Worm (Caenorhabditis elegans) whole organism, L2 larva: ENCODE data around the gene C06A1.3.

Source experiments
- C34F6.9 ChIP-seq: fragments of 150-350 bp; optimal IDR thresholded peaks from 2 replicates; lab custom pipeline; 2014; ENCODE audit warnings: missing biosample characterization, missing genetic modification characterization
- F13H6.1 ChIP-seq: sonication (generic microtip); optimal IDR thresholded peaks from 2 replicates; lab custom pipeline; 2016; ENCODE audit warnings: missing genetic modification characterization, missing compliant biosample characterization
- R02D3.7 ChIP-seq: fragments of 150-350 bp; optimal IDR thresholded peaks from 2 replicates; lab custom pipeline; 2014; ENCODE audit warnings: missing biosample characterization, missing genetic modification characterization
- Y55F3AM.14 ChIP-seq: fragments of 200-800 bp; sonication (Bioruptor generic); optimal IDR thresholded peaks from 2 replicates; lab custom pipeline; 2018; ENCODE audit warnings: mild to moderate bottlenecking, missing genetic modification characterization, missing compliant biosample characterization
- ama-1 ChIP-seq: fragments of 150-350 bp; optimal IDR thresholded peaks from 2 replicates; lab custom pipeline; 2018; ENCODE audit warnings: inconsistent platforms
- blmp-1 ChIP-seq: sonication (generic microtip); optimal IDR thresholded peaks from 2 replicates; lab custom pipeline; 2017; ENCODE audit warnings: missing genetic modification characterization, mild to moderate bottlenecking, missing compliant biosample characterization, antibody characterized with exemption, moderate library complexity; ENCODE audit not compliant: insufficient read depth
- ceh-82 ChIP-seq: fragments of 150-350 bp; optimal IDR thresholded peaks from 2 replicates; lab custom pipeline; 2014; ENCODE audit warnings: missing biosample characterization, missing genetic modification characterization
- crh-2 ChIP-seq: sonication (generic microtip); optimal IDR thresholded peaks from 2 replicates; lab custom pipeline; 2017; ENCODE audit warnings: missing biosample characterization, missing genetic modification characterization
- dmd-4 ChIP-seq: sonication (generic microtip); optimal IDR thresholded peaks from 2 replicates; lab custom pipeline; 2017; ENCODE audit warnings: missing biosample characterization, missing genetic modification characterization
- elt-1 ChIP-seq: fragments of 150-350 bp; optimal IDR thresholded peaks from 2 replicates; lab custom pipeline; 2014; ENCODE audit warnings: missing biosample characterization, missing genetic modification characterization
- elt-3 ChIP-seq: sonication (generic microtip); optimal IDR thresholded peaks from 2 replicates; lab custom pipeline; 2017; ENCODE audit warnings: missing biosample characterization, missing genetic modification characterization
- fos-1 ChIP-seq: fragments of 150-350 bp; optimal IDR thresholded peaks from 2 replicates; lab custom pipeline; 2014; ENCODE audit warnings: missing biosample characterization, missing genetic modification characterization
- gmeb-1 ChIP-seq: fragments of 150-350 bp; optimal IDR thresholded peaks from 2 replicates; lab custom pipeline; 2014; ENCODE audit warnings: missing biosample characterization, missing genetic modification characterization
- lin-13 ChIP-seq: fragments of 150-350 bp; optimal IDR thresholded peaks from 2 replicates; lab custom pipeline; 2014; ENCODE audit warnings: missing biosample characterization, missing genetic modification reagents, missing genetic modification characterization
- lin-39 ChIP-seq: fragments of 150-350 bp; optimal IDR thresholded peaks from 2 replicates; lab custom pipeline; 2014; ENCODE audit warnings: missing biosample characterization, missing genetic modification reagents, missing genetic modification characterization
- lsy-2 ChIP-seq, 2 experiments: fragments of 150-350 bp in 1 of 2; sonication (generic microtip) in 1 of 2; optimal IDR thresholded peaks; 2 replicates each; lab custom pipeline; 2014 to 2017; ENCODE audit warnings: missing biosample characterization in 2 of 2, missing genetic modification characterization in 2 of 2
- nhr-10 ChIP-seq: sonication (generic microtip); optimal IDR thresholded peaks from 2 replicates; lab custom pipeline; 2017; ENCODE audit warnings: missing biosample characterization, missing genetic modification characterization
- nhr-11 ChIP-seq: fragments of 150-350 bp; optimal IDR thresholded peaks from 2 replicates; lab custom pipeline; 2014; ENCODE audit warnings: missing biosample characterization, missing genetic modification characterization
- nhr-129 ChIP-seq: fragments of 150-350 bp; optimal IDR thresholded peaks from 2 replicates; lab custom pipeline; 2014; ENCODE audit warnings: missing biosample characterization, missing genetic modification characterization
- nhr-21 ChIP-seq: fragments of 150-350 bp; optimal IDR thresholded peaks from 2 replicates; lab custom pipeline; 2014; ENCODE audit warnings: missing biosample characterization, missing genetic modification characterization
- nhr-23 ChIP-seq: fragments of 150-350 bp; optimal IDR thresholded peaks from 2 replicates; lab custom pipeline; 2014; ENCODE audit warnings: missing biosample characterization, missing genetic modification reagents, missing genetic modification characterization
- nhr-237 ChIP-seq: fragments of 150-350 bp; optimal IDR thresholded peaks from 2 replicates; lab custom pipeline; 2014; ENCODE audit warnings: missing biosample characterization, missing genetic modification characterization
- nhr-25 ChIP-seq: fragments of 150-350 bp; sonication (generic microtip); optimal IDR thresholded peaks from 3 replicates; lab custom pipeline; 2014; ENCODE audit warnings: missing biosample characterization, missing genetic modification characterization
- nhr-6 ChIP-seq: fragments of 150-350 bp; optimal IDR thresholded peaks from 2 replicates; lab custom pipeline; 2014; ENCODE audit warnings: missing biosample characterization, missing genetic modification characterization
- nhr-77 ChIP-seq: fragments of 150-350 bp; optimal IDR thresholded peaks from 2 replicates; lab custom pipeline; 2014; ENCODE audit warnings: missing biosample characterization, missing genetic modification characterization
- peb-1 ChIP-seq: fragments of 150-350 bp; optimal IDR thresholded peaks from 2 replicates; lab custom pipeline; 2014; ENCODE audit warnings: missing biosample characterization, missing genetic modification characterization
- sem-4 ChIP-seq: fragments of 150-350 bp; optimal IDR thresholded peaks from 2 replicates; lab custom pipeline; 2014; ENCODE audit warnings: missing biosample characterization, missing genetic modification reagents, missing genetic modification characterization
- skn-1 ChIP-seq: sonication (generic microtip); optimal IDR thresholded peaks from 2 replicates; lab custom pipeline; 2017; ENCODE audit warnings: missing biosample characterization, missing genetic modification characterization
- sma-3 ChIP-seq: sonication (generic microtip); optimal IDR thresholded peaks from 2 replicates; lab custom pipeline; 2016; ENCODE audit warnings: missing genetic modification reagents, missing genetic modification characterization, missing compliant biosample characterization
- snpc-4 ChIP-seq: fragments of 150-350 bp; optimal IDR thresholded peaks from 2 replicates; lab custom pipeline; 2014; ENCODE audit warnings: missing biosample characterization, missing genetic modification characterization
- unc-39 ChIP-seq: fragments of 150-350 bp; optimal IDR thresholded peaks from 2 replicates; lab custom pipeline; 2014; ENCODE audit warnings: missing biosample characterization, missing genetic modification characterization
- unc-55 ChIP-seq: fragments of 150-350 bp; sonication (generic microtip); optimal IDR thresholded peaks from 3 replicates; lab custom pipeline; 2014; ENCODE audit warnings: missing biosample characterization, missing genetic modification reagents, missing genetic modification characterization
- unc-62 ChIP-seq: fragments of 150-350 bp; optimal IDR thresholded peaks from 2 replicates; lab custom pipeline; 2014; ENCODE audit warnings: missing biosample characterization, missing genetic modification reagents, missing genetic modification characterization
- zag-1 ChIP-seq: fragments of 150-350 bp; optimal IDR thresholded peaks from 2 replicates; lab custom pipeline; 2014; ENCODE audit warnings: missing biosample characterization, missing genetic modification characterization
- ztf-11 ChIP-seq: sonication (generic microtip); optimal IDR thresholded peaks from 2 replicates; lab custom pipeline; 2017; ENCODE audit warnings: missing biosample characterization, missing genetic modification characterization
- ztf-4 ChIP-seq: fragments of 150-350 bp; optimal IDR thresholded peaks from 2 replicates; lab custom pipeline; 2014; ENCODE audit warnings: missing biosample characterization, missing genetic modification characterization

Gene C06A1.3

DNA sequence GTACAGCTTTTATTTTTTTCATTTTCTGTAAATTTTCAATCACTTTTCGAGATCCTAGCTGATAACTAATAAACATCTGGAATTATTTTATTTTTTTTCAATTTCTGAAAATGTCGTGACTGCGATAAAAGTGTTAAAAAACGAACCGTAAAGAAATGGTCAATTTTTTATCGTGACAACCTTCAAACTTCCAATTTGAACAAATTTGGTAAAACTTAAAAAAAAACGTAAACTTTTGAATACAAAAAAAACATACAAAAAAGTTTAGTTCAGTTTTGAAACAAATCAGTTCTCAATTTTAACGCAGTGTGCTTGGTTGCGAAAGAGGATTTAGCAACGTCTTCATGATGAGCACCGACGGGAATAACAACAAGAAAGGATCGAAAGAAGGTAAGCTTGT lies at the start of gene C06A1.3:
TSS of gene C06A1.3 (plus strand) at position 301 of the 400 bp plus-strand sequence.
- TF ChIP-seq Y55F3AM.14 (no peak), sem-4 (tag; lab: Kevin White, UChicago) (no peak), lin-39 (tag; lab: Kevin White, UChicago) (no peak), unc-39 (tag; lab: Kevin White, UChicago) (no peak), blmp-1 (tag; lab: Kevin White, UChicago) (no peak), R02D3.7 (no peak), nhr-25 (tag; lab: Kevin White, UChicago) (no peak), nhr-6 (no peak), sma-3 (GFP tag; lab: Kevin White, UChicago) (no peak), elt-1 (tag; lab: Kevin White, UChicago) (no peak), nhr-23 (tag; lab: Kevin White, UChicago) (no peak)

ce11 chrII:10523031-10523430 lies 49.0 kb upstream of the C06A1.3 start:
- TF ChIP-seq blmp-1 (tag; lab: Kevin White, UChicago), result peak; percentile 57
- no peak for TF ChIP-seq lin-13 (GFP tag; lab: Kevin White, UChicago)

DNA sequence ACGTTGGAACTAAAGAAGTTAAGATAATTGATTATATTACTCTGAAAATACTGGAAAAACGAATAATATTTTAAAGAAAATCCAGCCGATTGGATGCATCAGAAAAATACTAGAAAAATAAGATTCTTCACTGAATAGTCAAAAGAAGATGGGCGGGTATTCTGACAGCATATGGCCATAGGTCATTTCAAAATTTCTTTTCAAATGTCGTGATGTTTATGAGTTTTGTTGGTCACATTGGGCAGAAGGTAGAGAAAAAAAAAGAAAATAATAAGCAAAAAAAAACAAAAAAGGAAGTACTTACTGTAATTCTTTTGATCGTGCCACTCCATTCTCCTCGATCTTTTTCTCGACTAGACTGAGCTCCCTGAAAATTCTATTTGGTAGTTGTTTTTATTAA lies 48.5 kb upstream of the C06A1.3 start, which contains the start of gene F59B10.5:
TSS of gene F59B10.5 (minus strand) at position 101 of the 400 bp plus-strand sequence.
- TF ChIP-seq ztf-11 (tag; lab: Kevin White, UChicago) (no peak), elt-3 (tag; lab: Kevin White, UChicago) (no peak), lin-39 (tag; lab: Kevin White, UChicago) (no peak), nhr-23 (tag; lab: Kevin White, UChicago) (no peak), ceh-82 (tag; lab: Kevin White, UChicago) (no peak), C34F6.9 (tag; lab: Kevin White, UChicago) (no peak), gmeb-1 (tag; lab: Kevin White, UChicago) (no peak), peb-1 (tag; lab: Kevin White, UChicago) (no peak), nhr-21 (tag; lab: Kevin White, UChicago) (no peak), zag-1 (tag; lab: Kevin White, UChicago) (no peak), sma-3 (GFP tag; lab: Kevin White, UChicago) (no peak), ama-1 (no peak), snpc-4 (tag; lab: Kevin White, UChicago) (no peak), ztf-4 (tag; lab: Kevin White, UChicago) (no peak), R02D3.7 (no peak), unc-39 (tag; lab: Kevin White, UChicago) (no peak), unc-62 (GFP tag; lab: Kevin White, UChicago) (no peak)

- no peak for TF ChIP-seq unc-55 (GFP tag; lab: Kevin White, UChicago)
- TF ChIP-seq elt-3 (tag; lab: Kevin White, UChicago), result no peak
- TF ChIP-seq lin-13 (GFP tag; lab: Kevin White, UChicago), result no peak
- no peak for TF ChIP-seq skn-1
- no peak for TF ChIP-seq gmeb-1 (tag; lab: Kevin White, UChicago)
- no peak for TF ChIP-seq nhr-23 (tag; lab: Kevin White, UChicago)
- TF ChIP-seq nhr-129 (tag; lab: Kevin White, UChicago), result no peak
- TF ChIP-seq, all 48 proteins: peak for 0
Measured at ce11 chrII:10524374-10524773, 47.7 kb upstream of the C06A1.3 start, which contains the start of gene F59B10.6. TSS of gene F59B10.6 (minus strand) at chrII:10524474.

- peak; percentile 23 for TF ChIP-seq nhr-25 (tag; lab: Kevin White, UChicago)
- TF ChIP-seq dmd-4 (tag; lab: Kevin White, UChicago), result no peak
- TF ChIP-seq crh-2 (tag; lab: Kevin White, UChicago), result peak; percentile 17
Measured at ce11 chrII:10525134-10525533, 46.9 kb upstream of the C06A1.3 start.

ce11 chrII:10527649-10528134 lies 44.4 kb upstream of the C06A1.3 start, which contains the start of gene mab-10:
TSS of gene mab-10 (plus strand) at chrII:10528084.
- TF ChIP-seq nhr-77 (tag; lab: Kevin White, UChicago) (no peak), nhr-11 (tag; lab: Kevin White, UChicago) (peak; percentile 60), nhr-10 (tag; lab: Kevin White, UChicago) (no peak), fos-1 (peak; percentile 45), lsy-2 (tag; optimal IDR thresholded peaks at IDR 0.05; lab: Kevin White, UChicago) (peak in 1 of 2 experiments; percentile 34), unc-62 (GFP tag; lab: Kevin White, UChicago) (no peak), F13H6.1 (tag; lab: Kevin White, UChicago) (peak; percentile 72), zag-1 (tag; lab: Kevin White, UChicago) (peak; percentile 83), nhr-237 (tag; lab: Kevin White, UChicago) (no peak), unc-55 (GFP tag; lab: Kevin White, UChicago) (peak; percentile 27)
